Fruit fly (Drosophila melanogaster) whole organism, embryonic: ENCODE results near the gene CG42795.

ENCODE experiments used
- ATbp ChIP-seq: fragments of 200-800 bp; sonication (Bioruptor generic); optimal IDR thresholded peaks from 2 replicates; lab custom pipeline; 2017; ENCODE audit warnings: missing biosample characterization, mild to moderate bottlenecking, missing genetic modification characterization, missing genetic modification reagents
- CG10267 ChIP-seq: fragments of 200-800 bp; sonication (Bioruptor generic); optimal IDR thresholded peaks from 2 replicates; lab custom pipeline; 2018; ENCODE audit warnings: missing biosample characterization, mild to moderate bottlenecking, missing genetic modification characterization, moderate library complexity
- CG12155 ChIP-seq: fragments of 200-800 bp; sonication (Bioruptor generic); optimal IDR thresholded peaks from 3 replicates; lab custom pipeline; 2016; ENCODE audit warnings: missing biosample characterization, missing genetic modification characterization
- CG15073 ChIP-seq: fragments of 200-800 bp; sonication (Bioruptor generic); optimal IDR thresholded peaks from 2 replicates; lab custom pipeline; 2016; ENCODE audit warnings: missing biosample characterization, missing genetic modification characterization
- CG15479 ChIP-seq: fragments of 200-800 bp; sonication (Bioruptor generic); optimal IDR thresholded peaks from 3 replicates; lab custom pipeline; 2019; ENCODE audit warnings: missing biosample characterization, mild to moderate bottlenecking, missing genetic modification characterization, moderate library complexity
- CG17359 ChIP-seq: fragments of 200-800 bp; sonication (Bioruptor generic); optimal IDR thresholded peaks from 3 replicates; lab custom pipeline; 2018; ENCODE audit warnings: missing biosample characterization, mild to moderate bottlenecking, missing genetic modification characterization, moderate library complexity
- CG1832 ChIP-seq: fragments of 200-800 bp; sonication (Bioruptor generic); optimal IDR thresholded peaks from 2 replicates; lab custom pipeline; 2017; ENCODE audit warnings: missing biosample characterization, mild to moderate bottlenecking, missing genetic modification characterization, inconsistent platforms
- CG18764 ChIP-seq: fragments of 200-800 bp; sonication (Bioruptor generic); optimal IDR thresholded peaks from 3 replicates; lab custom pipeline; 2016; ENCODE audit warnings: missing biosample characterization, missing genetic modification characterization
- CG2202 ChIP-seq: fragments of 200-800 bp; sonication (Bioruptor generic); optimal IDR thresholded peaks from 2 replicates; lab custom pipeline; 2018; ENCODE audit warnings: missing biosample characterization, mild to moderate bottlenecking, missing genetic modification characterization
- CG31441 ChIP-seq: fragments of 200-800 bp; sonication (Bioruptor generic); IDR thresholded peaks from 2 replicates; pipeline ENCODE4 v1.3.6; 2022; ENCODE audit warnings: missing biosample characterization, missing genetic modification characterization
- CG32532 ChIP-seq: fragments of 200-800 bp; sonication (Bioruptor generic); IDR thresholded peaks from 2 replicates; pipeline ENCODE4 v1.3.6; 2022; ENCODE audit warnings: missing biosample characterization, missing genetic modification characterization
- CG34422 ChIP-seq: fragments of 200-800 bp; sonication (Bioruptor generic); IDR thresholded peaks from 3 replicates; pipeline ENCODE4 v1.3.6; 2022; ENCODE audit warnings: missing biosample characterization, missing genetic modification characterization
- CG6683 ChIP-seq: fragments of 200-800 bp; sonication (Bioruptor generic); optimal IDR thresholded peaks from 2 replicates; lab custom pipeline; 2017; ENCODE audit warnings: missing biosample characterization, mild to moderate bottlenecking, missing genetic modification characterization, missing genetic modification reagents
- CG8944 ChIP-seq: fragments of 200-800 bp; sonication (Bioruptor generic); optimal IDR thresholded peaks from 3 replicates; lab custom pipeline; 2016; ENCODE audit warnings: missing biosample characterization, missing genetic modification characterization
- CG9876 ChIP-seq: fragments of 200-800 bp; sonication (Bioruptor generic); optimal IDR thresholded peaks from 2 replicates; lab custom pipeline; 2016; ENCODE audit warnings: missing biosample characterization, missing genetic modification characterization
- Dip2 ChIP-seq: fragments of 200-800 bp; sonication (Bioruptor generic); IDR thresholded peaks from 2 replicates; pipeline ENCODE4 v1.3.6; 2022; ENCODE audit warnings: missing biosample characterization, missing genetic modification characterization
- Doc3 ChIP-seq: fragments of 200-800 bp; sonication (Bioruptor generic); IDR thresholded peaks from 3 replicates; pipeline ENCODE4 v1.3.6; 2022; ENCODE audit warnings: missing biosample characterization, missing genetic modification characterization; ENCODE audit not compliant: partially characterized antibody
- Dref ChIP-seq: fragments of 200-800 bp; sonication (Bioruptor generic); IDR thresholded peaks from 2 replicates; pipeline ENCODE4 v1.3.6; 2022; ENCODE audit warnings: missing biosample characterization, missing genetic modification characterization
- H2.0 ChIP-seq: fragments of 200-800 bp; sonication (Bioruptor generic); IDR thresholded peaks from 2 replicates; pipeline ENCODE4 v1.3.6; 2022; ENCODE audit warnings: missing biosample characterization, missing genetic modification characterization
- Hmr ChIP-seq: fragments of 200-800 bp; sonication (Bioruptor generic); optimal IDR thresholded peaks from 3 replicates; lab custom pipeline; 2017; ENCODE audit warnings: mild to moderate bottlenecking, missing biosample characterization, missing genetic modification reagents, missing genetic modification characterization
- Lim3 ChIP-seq: fragments of 200-800 bp; sonication (Bioruptor generic); IDR thresholded peaks from 2 replicates; pipeline ENCODE4 v1.3.6; 2022; ENCODE audit warnings: missing biosample characterization, missing genetic modification characterization
- Myb ChIP-seq: fragments of 200-800 bp; sonication (Bioruptor generic); optimal IDR thresholded peaks from 2 replicates; lab custom pipeline; 2016; ENCODE audit warnings: missing biosample characterization, missing genetic modification characterization
- NFAT ChIP-seq: fragments of 200-800 bp; sonication (Bioruptor generic); IDR thresholded peaks from 2 replicates; pipeline ENCODE4 v1.3.6; 2022; ENCODE audit warnings: missing biosample characterization, missing genetic modification characterization
- Opbp ChIP-seq: fragments of 200-800 bp; sonication (Bioruptor generic); IDR thresholded peaks from 3 replicates; pipeline ENCODE4 v1.3.6; 2022; ENCODE audit warnings: missing biosample characterization, missing genetic modification characterization; ENCODE audit not compliant: partially characterized antibody
- Ssrp ChIP-seq: fragments of 200-800 bp; sonication (Bioruptor generic); optimal IDR thresholded peaks from 2 replicates; lab custom pipeline; 2018; ENCODE audit warnings: missing biosample characterization, mild to moderate bottlenecking, missing genetic modification characterization, moderate library complexity
- aop ChIP-seq: fragments of 200-800 bp; sonication (Bioruptor generic); IDR thresholded peaks from 2 replicates; pipeline ENCODE4 v1.3.6; 2022; ENCODE audit warnings: missing biosample characterization, missing genetic modification characterization
- ap ChIP-seq: fragments of 200-800 bp; sonication (Bioruptor generic); IDR thresholded peaks from 2 replicates; pipeline ENCODE4 v1.3.6; 2022; ENCODE audit warnings: missing biosample characterization, missing genetic modification characterization
- ato ChIP-seq: fragments of 200-800 bp; sonication (Bioruptor generic); IDR thresholded peaks from 2 replicates; pipeline ENCODE4 v1.3.6; 2022; ENCODE audit warnings: missing biosample characterization, missing genetic modification characterization; ENCODE audit not compliant: partially characterized antibody
- cas ChIP-seq: fragments of 200-800 bp; sonication (Bioruptor generic); IDR thresholded peaks from 2 replicates; pipeline ENCODE4 v1.3.6; 2022; ENCODE audit warnings: missing biosample characterization, missing genetic modification characterization
- danr ChIP-seq: fragments of 200-800 bp; sonication (Bioruptor generic); IDR thresholded peaks from 2 replicates; pipeline ENCODE4 v1.3.6; 2022; ENCODE audit warnings: missing biosample characterization, missing genetic modification characterization
- disco-r ChIP-seq: fragments of 200-800 bp; sonication (Bioruptor generic); optimal IDR thresholded peaks from 2 replicates; lab custom pipeline; 2016; ENCODE audit warnings: missing biosample characterization, missing genetic modification characterization
- dmrt11E ChIP-seq: fragments of 200-800 bp; sonication (Bioruptor generic); optimal IDR thresholded peaks from 3 replicates; lab custom pipeline; 2018; ENCODE audit warnings: missing biosample characterization, mild to moderate bottlenecking, missing genetic modification characterization, moderate library complexity
- gce ChIP-seq: fragments of 200-800 bp; sonication (Bioruptor generic); IDR thresholded peaks from 3 replicates; pipeline ENCODE4 v1.3.6; 2022; ENCODE audit warnings: missing biosample characterization, missing genetic modification characterization
- grau ChIP-seq: fragments of 200-800 bp; optimal IDR thresholded peaks from 3 replicates; lab custom pipeline; 2019; ENCODE audit warnings: missing biosample characterization, mild to moderate bottlenecking, missing genetic modification characterization, moderate library complexity
- hkb ChIP-seq, 2 experiments: fragments of 200-800 bp in 1 of 2; fragments of >200 bp in 1 of 2; sonication (Bioruptor generic) in 1 of 2; IDR thresholded peaks in 1 of 2; optimal IDR thresholded peaks in 1 of 2; 2 replicates each; pipeline versions ENCODE4 v1.3.6 to Lab custom; 2017 to 2022; ENCODE audit warnings: missing biosample characterization in 1 of 2, missing genetic modification characterization in 1 of 2
- luna ChIP-seq: fragments of 200-800 bp; sonication (Bioruptor generic); optimal IDR thresholded peaks from 2 replicates; lab custom pipeline; 2016; ENCODE audit warnings: missing biosample characterization, missing genetic modification characterization
- nerfin-1 ChIP-seq: fragments of 200-800 bp; sonication (Bioruptor generic); optimal IDR thresholded peaks from 3 replicates; lab custom pipeline; 2019; ENCODE audit warnings: missing biosample characterization, mild to moderate bottlenecking, missing genetic modification characterization, moderate library complexity
- pan ChIP-seq, 4 experiments: fragments of >200 bp in 3 of 4; fragments of 200-800 bp in 1 of 4; sonication (Bioruptor generic) in 1 of 4; optimal IDR thresholded peaks in 3 of 4; IDR thresholded peaks in 1 of 4; 2 replicates each; pipeline versions ENCODE4 v1.3.6 to Lab custom; 2017 to 2022; ENCODE audit warnings: missing biosample characterization in 2 of 4, missing genetic modification characterization in 2 of 4, mixed read lengths in 1 of 4
- pros ChIP-seq: fragments of 200-800 bp; sonication (Bioruptor generic); optimal IDR thresholded peaks from 3 replicates; lab custom pipeline; 2019; ENCODE audit warnings: missing biosample characterization, mild to moderate bottlenecking, missing genetic modification characterization, moderate library complexity
- pum ChIP-seq: fragments of 200-800 bp; sonication (Bioruptor generic); optimal IDR thresholded peaks from 2 replicates; lab custom pipeline; 2016; ENCODE audit warnings: missing biosample characterization, missing genetic modification characterization
- schlank ChIP-seq: fragments of 200-800 bp; sonication (Bioruptor generic); optimal IDR thresholded peaks from 2 replicates; lab custom pipeline; 2018; ENCODE audit warnings: missing biosample characterization, mild to moderate bottlenecking, missing genetic modification characterization
- sd ChIP-seq: fragments of 200-800 bp; sonication (Bioruptor generic); optimal IDR thresholded peaks from 3 replicates; lab custom pipeline; 2018; ENCODE audit warnings: missing biosample characterization, mild to moderate bottlenecking, missing genetic modification characterization, moderate library complexity
- slp2 ChIP-seq: fragments of 200-800 bp; sonication (Bioruptor generic); optimal IDR thresholded peaks from 2 replicates; lab custom pipeline; 2016; ENCODE audit warnings: missing biosample characterization, missing genetic modification characterization
- stwl ChIP-seq: fragments of 200-800 bp; sonication (Bioruptor generic); optimal IDR thresholded peaks from 3 replicates; lab custom pipeline; 2018; ENCODE audit warnings: missing biosample characterization, mild to moderate bottlenecking, missing genetic modification characterization, moderate library complexity
- tap ChIP-seq: fragments of 200-800 bp; optimal IDR thresholded peaks from 3 replicates; lab custom pipeline; 2019; ENCODE audit warnings: missing biosample characterization, mild to moderate bottlenecking, missing genetic modification characterization, moderate library complexity
- tgo ChIP-seq: fragments of 200-800 bp; sonication (Bioruptor generic); IDR thresholded peaks from 3 replicates; pipeline ENCODE4 v1.3.6; 2022; ENCODE audit warnings: missing biosample characterization, missing genetic modification characterization
- trh ChIP-seq: fragments of 200-800 bp; sonication (Bioruptor generic); optimal IDR thresholded peaks from 2 replicates; lab custom pipeline; 2016; ENCODE audit warnings: missing biosample characterization, missing genetic modification characterization
- unpg ChIP-seq: fragments of 200-800 bp; sonication (Bioruptor generic); optimal IDR thresholded peaks from 3 replicates; lab custom pipeline; 2018; ENCODE audit warnings: missing biosample characterization, mild to moderate bottlenecking, missing genetic modification characterization, moderate library complexity
- usp ChIP-seq: fragments of >200 bp; optimal IDR thresholded peaks from 2 replicates; lab custom pipeline; 2017; ENCODE audit warnings: missing biosample characterization, missing genetic modification characterization

Gene CG42795

dm6 chr3R:10268865-10269442, 43.5 kb downstream of the CG42795 start (continued):
- TF ChIP-seq Dref (GFP tag; lab: Robert Waterston, UW) (no peak), Ssrp (tag; lab: Kevin White, UChicago) (peak; percentile 66), unpg (GFP tag; lab: Kevin White, UChicago) (peak; percentile 75), Opbp (no peak), Dip2 (GFP tag; lab: Robert Waterston, UW) (no peak), CG15479 (GFP tag; lab: Kevin White, UChicago) (no peak), ATbp (GFP tag; lab: Kevin White, UChicago) (peak; percentile 58), CG12155 (peak; percentile 44), ap (GFP tag; lab: Robert Waterston, UW) (peak; percentile 62), pros (GFP tag; lab: Kevin White, UChicago) (no peak), cas (GFP tag; lab: Robert Waterston, UW) (0 out of 2 replicates have a peak, but pooled peaks have one; percentile 23), aop (GFP tag; lab: Robert Waterston, UW) (no peak), CG32532 (GFP tag; lab: Robert Waterston, UW) (peak; percentile 80), CG8944 (GFP tag; lab: Kevin White, UChicago) (peak; percentile 52), CG9876 (no peak), CG2202 (no peak), grau (tag; lab: Kevin White, UChicago) (peak; percentile 65), sd (tag; lab: Kevin White, UChicago) (peak; percentile 88), nerfin-1 (tag; lab: Kevin White, UChicago) (peak; percentile 11), CG34422 (GFP tag; lab: Robert Waterston, UW) (peak; percentile 81), NFAT (GFP tag; lab: Robert Waterston, UW) (peak; percentile 63), dmrt11E (tag; lab: Kevin White, UChicago) (no peak), CG18764 (GFP tag; lab: Kevin White, UChicago) (peak; percentile 32), danr (peak; percentile 37; the same call in 1 of the 2 replicates), CG1832 (no peak), hkb (optimal IDR thresholded peaks at IDR 0.05; lab: Kevin White, UChicago) (no peak), hkb (GFP tag; IDR thresholded peaks at IDR 0.05; lab: Robert Waterston, UW) (peak; percentile 83), CG15073 (GFP tag; lab: Kevin White, UChicago) (no peak), Myb (GFP tag; lab: Kevin White, UChicago) (no peak), Doc3 (GFP tag; lab: Robert Waterston, UW) (no peak), H2.0 (peak; percentile 83), Lim3 (GFP tag; lab: Robert Waterston, UW) (peak; percentile 58; the same call in 1 of the 2 replicates), CG31441 (GFP tag; lab: Robert Waterston, UW) (peak; percentile 11; the same call in 1 of the 2 replicates), luna (GFP tag; lab: Kevin White, UChicago) (no peak), usp (GFP tag; lab: Kevin White, UChicago) (no peak), tgo (peak; percentile 69), CG6683 (GFP tag; lab: Kevin White, UChicago) (no peak), CG10267 (tag; lab: Kevin White, UChicago) (no peak), pum (GFP tag; lab: Kevin White, UChicago) (peak; percentile 42), tap (tag; lab: Kevin White, UChicago) (peak; percentile 70), gce (GFP tag; lab: Robert Waterston, UW) (peak; percentile 61; the same call in 1 of the 3 replicates), pan (optimal IDR thresholded peaks at IDR 0.05; lab: Kevin White, UChicago) (no peak), pan (GFP tag; optimal IDR thresholded peaks at IDR 0.05 in 1 of 2, IDR thresholded peaks at IDR 0.05 in 1 of 2) (peak in 1 of 2 experiments; percentile 83), stwl (tag; lab: Kevin White, UChicago) (no peak), disco-r (GFP tag; lab: Kevin White, UChicago) (no peak), ato (GFP tag; lab: Robert Waterston, UW) (no peak), trh (no peak), schlank (tag; lab: Kevin White, UChicago) (peak; percentile 28), slp2 (GFP tag; lab: Kevin White, UChicago) (no peak), CG17359 (peak; percentile 82), Hmr (peak; percentile 59)
